Fruit fly (Drosophila melanogaster) whole organism, prepupa: Measurements from ENCODE around the gene CG43092.
A peak's percentile ranks its signal among the peaks of the same experiment; 100 is the strongest.

ENCODE experiments used
- CG10631 ChIP-seq: fragments of 200-800 bp; sonication (Bioruptor generic); optimal IDR thresholded peaks from 2 replicates; lab custom pipeline; 2016; ENCODE audit warnings: missing biosample characterization, missing genetic modification characterization
- CG10669 ChIP-seq: fragments of 200-800 bp; sonication (Bioruptor generic); optimal IDR thresholded peaks from 3 replicates; lab custom pipeline; 2018; ENCODE audit warnings: missing biosample characterization, mild to moderate bottlenecking, missing genetic modification characterization, moderate library complexity
- CG11762 ChIP-seq: fragments of 200-800 bp; sonication (Bioruptor generic); optimal IDR thresholded peaks from 3 replicates; lab custom pipeline; 2016; ENCODE audit warnings: missing biosample characterization, missing genetic modification characterization; ENCODE audit not compliant: insufficient read depth
- CG11902 ChIP-seq: fragments of 200-800 bp; sonication (Bioruptor generic); optimal IDR thresholded peaks from 3 replicates; lab custom pipeline; 2016; ENCODE audit warnings: missing biosample characterization, missing genetic modification characterization
- CG15336 ChIP-seq: fragments of 200-800 bp; sonication (Bioruptor generic); IDR thresholded peaks from 2 replicates; pipeline ENCODE4 v1.3.6; 2022; ENCODE audit warnings: missing biosample characterization, missing genetic modification characterization
- CG1621 ChIP-seq: fragments of 200-800 bp; sonication (Bioruptor generic); optimal IDR thresholded peaks from 3 replicates; lab custom pipeline; 2018; ENCODE audit warnings: missing biosample characterization, mild to moderate bottlenecking, missing genetic modification characterization
- CG16779 ChIP-seq: fragments of 200-800 bp; sonication (Bioruptor generic); optimal IDR thresholded peaks from 3 replicates; lab custom pipeline; 2017; ENCODE audit warnings: missing biosample characterization, mild to moderate bottlenecking, missing genetic modification characterization
- CG3032 ChIP-seq: fragments of 200-800 bp; optimal IDR thresholded peaks from 2 replicates; lab custom pipeline; 2019; ENCODE audit warnings: missing biosample characterization, mild to moderate bottlenecking, missing genetic modification characterization, moderate library complexity
- CG31627 ChIP-seq: fragments of 200-800 bp; sonication (Bioruptor generic); optimal IDR thresholded peaks from 3 replicates; lab custom pipeline; 2016; ENCODE audit warnings: missing biosample characterization, missing genetic modification characterization
- CG32006 ChIP-seq: fragments of 200-800 bp; sonication (Bioruptor generic); optimal IDR thresholded peaks from 3 replicates; lab custom pipeline; 2017; ENCODE audit warnings: missing biosample characterization, mild to moderate bottlenecking, missing genetic modification characterization
- CG34406 ChIP-seq: fragments of 200-800 bp; sonication (Bioruptor generic); optimal IDR thresholded peaks from 3 replicates; lab custom pipeline; 2016; ENCODE audit warnings: missing biosample characterization, missing genetic modification characterization
- CG3919 ChIP-seq: fragments of 200-800 bp; sonication (Bioruptor generic); optimal IDR thresholded peaks from 3 replicates; lab custom pipeline; 2016; ENCODE audit warnings: missing biosample characterization, missing genetic modification characterization
- CG4318 ChIP-seq: fragments of 200-800 bp; sonication (Bioruptor generic); optimal IDR thresholded peaks from 3 replicates; lab custom pipeline; 2017; ENCODE audit warnings: missing biosample characterization, mild to moderate bottlenecking, missing genetic modification characterization
- CG6163 ChIP-seq: fragments of 200-800 bp; sonication (Bioruptor generic); IDR thresholded peaks from 3 replicates; pipeline ENCODE4 v1.3.6; 2022; ENCODE audit warnings: missing biosample characterization, missing genetic modification characterization
- CG6792 ChIP-seq: fragments of 200-800 bp; sonication (Bioruptor generic); optimal IDR thresholded peaks from 3 replicates; lab custom pipeline; 2016; ENCODE audit warnings: missing biosample characterization, missing genetic modification characterization
- CG6808 ChIP-seq: fragments of 200-800 bp; sonication (Bioruptor generic); optimal IDR thresholded peaks from 3 replicates; lab custom pipeline; 2017; ENCODE audit warnings: missing biosample characterization, missing genetic modification characterization, mild to moderate bottlenecking, moderate library complexity, missing genetic modification reagents
- CG6854 ChIP-seq: fragments of 200-800 bp; sonication (Bioruptor generic); optimal IDR thresholded peaks from 2 replicates; lab custom pipeline; 2017; ENCODE audit warnings: missing biosample characterization, mild to moderate bottlenecking, missing genetic modification characterization
- CG7368 ChIP-seq: fragments of 200-800 bp; sonication (Bioruptor generic); optimal IDR thresholded peaks from 3 replicates; lab custom pipeline; 2016; ENCODE audit warnings: missing biosample characterization, missing genetic modification characterization
- CG8119 ChIP-seq: fragments of 200-800 bp; sonication (Bioruptor generic); IDR thresholded peaks from 3 replicates; pipeline ENCODE4 v1.3.6; 2022; ENCODE audit warnings: missing biosample characterization, missing genetic modification characterization
- CG8319 ChIP-seq: fragments of 200-800 bp; sonication (Bioruptor generic); optimal IDR thresholded peaks from 3 replicates; lab custom pipeline; 2016; ENCODE audit warnings: missing biosample characterization, missing genetic modification characterization
- Eip75B ChIP-seq: fragments of 200-800 bp; sonication (Bioruptor generic); optimal IDR thresholded peaks from 3 replicates; lab custom pipeline; 2016; ENCODE audit warnings: missing biosample characterization, missing genetic modification characterization
- Eip78C ChIP-seq: fragments of 200-800 bp; sonication (Bioruptor generic); peaks from one replicate; lab custom pipeline; 2016; ENCODE audit warnings: missing biosample characterization, missing genetic modification characterization
- Eip93F ChIP-seq: fragments of 200-800 bp; sonication (Bioruptor generic); optimal IDR thresholded peaks from 2 replicates; lab custom pipeline; 2016; ENCODE audit warnings: missing biosample characterization, mild to moderate bottlenecking, missing genetic modification characterization
- Ets21C ChIP-seq: fragments of 200-800 bp; sonication (Bioruptor generic); optimal IDR thresholded peaks from 3 replicates; lab custom pipeline; 2016; ENCODE audit warnings: missing biosample characterization, missing genetic modification characterization
- Ets96B ChIP-seq: fragments of 200-800 bp; optimal IDR thresholded peaks from 2 replicates; lab custom pipeline; 2019; ENCODE audit warnings: missing biosample characterization, mild to moderate bottlenecking, missing genetic modification characterization, moderate library complexity
- Gug ChIP-seq: fragments of 200-800 bp; sonication (Bioruptor generic); IDR thresholded peaks from 2 replicates; pipeline ENCODE4 v1.3.6; 2022; ENCODE audit warnings: missing biosample characterization, missing genetic modification characterization
- Hr38 ChIP-seq: sonication (Bioruptor generic); optimal IDR thresholded peaks from 2 replicates; lab custom pipeline; 2016; ENCODE audit warnings: missing biosample characterization, missing genetic modification characterization
- Hr39 ChIP-seq: fragments of 200-800 bp; sonication (Bioruptor generic); optimal IDR thresholded peaks from 2 replicates; lab custom pipeline; 2016; ENCODE audit warnings: missing biosample characterization, missing genetic modification characterization
- Hr4 ChIP-seq: fragments of 200-800 bp; sonication (Bioruptor generic); optimal IDR thresholded peaks from 3 replicates; lab custom pipeline; 2016; ENCODE audit warnings: missing biosample characterization, missing genetic modification characterization
- Lpt ChIP-seq: fragments of 200-800 bp; sonication (Bioruptor generic); optimal IDR thresholded peaks from 3 replicates; lab custom pipeline; 2016; ENCODE audit warnings: missing biosample characterization, missing genetic modification characterization
- Met ChIP-seq: fragments of 200-800 bp; sonication (Bioruptor generic); optimal IDR thresholded peaks from 3 replicates; lab custom pipeline; 2016; ENCODE audit warnings: missing biosample characterization, missing genetic modification characterization
- OdsH ChIP-seq: fragments of 200-800 bp; sonication (Bioruptor generic); optimal IDR thresholded peaks from 3 replicates; lab custom pipeline; 2016; ENCODE audit warnings: missing biosample characterization, missing genetic modification characterization
- Smox ChIP-seq: fragments of 200-800 bp; sonication (Bioruptor generic); optimal IDR thresholded peaks from 3 replicates; lab custom pipeline; 2016; ENCODE audit warnings: missing biosample characterization, missing genetic modification characterization
- Sox14 ChIP-seq: fragments of 200-800 bp; sonication (Bioruptor generic); optimal IDR thresholded peaks from 3 replicates; lab custom pipeline; 2016; ENCODE audit warnings: missing biosample characterization, missing genetic modification characterization
- achi ChIP-seq: fragments of 200-800 bp; sonication (Bioruptor generic); optimal IDR thresholded peaks from 3 replicates; lab custom pipeline; 2016; ENCODE audit warnings: missing biosample characterization, missing genetic modification characterization
- cyc ChIP-seq: fragments of 200-800 bp; sonication (Bioruptor generic); optimal IDR thresholded peaks from 3 replicates; lab custom pipeline; 2016; ENCODE audit warnings: missing biosample characterization, missing genetic modification characterization
- eg ChIP-seq: fragments of 200-800 bp; sonication (Bioruptor generic); IDR thresholded peaks from 3 replicates; pipeline ENCODE4 v1.3.6; 2022; ENCODE audit warnings: missing biosample characterization, missing genetic modification characterization
- esn ChIP-seq: fragments of 200-800 bp; sonication (Bioruptor generic); optimal IDR thresholded peaks from 2 replicates; lab custom pipeline; 2016; ENCODE audit warnings: missing biosample characterization, mild to moderate bottlenecking, missing genetic modification characterization, moderate library complexity
- fd85E ChIP-seq: fragments of 200-800 bp; sonication (Bioruptor generic); optimal IDR thresholded peaks from 3 replicates; lab custom pipeline; 2016; ENCODE audit warnings: missing biosample characterization, missing genetic modification characterization
- fkh ChIP-seq: fragments of 200-800 bp; sonication (Bioruptor generic); optimal IDR thresholded peaks from 3 replicates; lab custom pipeline; 2017; ENCODE audit warnings: missing biosample characterization, mild to moderate bottlenecking, missing genetic modification characterization, moderate library complexity
- lz ChIP-seq: fragments of 200-800 bp; sonication (Bioruptor generic); optimal IDR thresholded peaks from 3 replicates; lab custom pipeline; 2016; ENCODE audit warnings: missing biosample characterization, missing genetic modification characterization
- net ChIP-seq: fragments of 200-800 bp; sonication (Bioruptor generic); optimal IDR thresholded peaks from 3 replicates; lab custom pipeline; 2016; ENCODE audit warnings: missing biosample characterization, missing genetic modification characterization
- pdm3 ChIP-seq: fragments of 200-800 bp; sonication (Bioruptor generic); optimal IDR thresholded peaks from 3 replicates; lab custom pipeline; 2016; ENCODE audit warnings: missing biosample characterization, missing genetic modification characterization
- ss ChIP-seq, 2 experiments: fragments of 200-800 bp; sonication (Bioruptor generic); optimal IDR thresholded peaks; 2 replicates in 1 of 2; 3 replicates in 1 of 2; lab custom pipeline; 2017 to 2018; ENCODE audit warnings: mild to moderate bottlenecking in 2 of 2, missing biosample characterization in 2 of 2, missing genetic modification characterization in 2 of 2, moderate library complexity in 1 of 2
- svp ChIP-seq: fragments of 200-800 bp; sonication (Bioruptor generic); peaks from one replicate; lab custom pipeline; 2016; ENCODE audit warnings: missing biosample characterization, missing genetic modification characterization
- topi ChIP-seq: fragments of 200-800 bp; sonication (Bioruptor generic); optimal IDR thresholded peaks from 3 replicates; lab custom pipeline; 2016; ENCODE audit warnings: missing biosample characterization, missing genetic modification characterization
- vri ChIP-seq: fragments of 200-800 bp; sonication (Bioruptor generic); optimal IDR thresholded peaks from 3 replicates; lab custom pipeline; 2016; ENCODE audit warnings: missing biosample characterization, mild to moderate bottlenecking, missing genetic modification characterization

The CG43092 gene

DNA sequence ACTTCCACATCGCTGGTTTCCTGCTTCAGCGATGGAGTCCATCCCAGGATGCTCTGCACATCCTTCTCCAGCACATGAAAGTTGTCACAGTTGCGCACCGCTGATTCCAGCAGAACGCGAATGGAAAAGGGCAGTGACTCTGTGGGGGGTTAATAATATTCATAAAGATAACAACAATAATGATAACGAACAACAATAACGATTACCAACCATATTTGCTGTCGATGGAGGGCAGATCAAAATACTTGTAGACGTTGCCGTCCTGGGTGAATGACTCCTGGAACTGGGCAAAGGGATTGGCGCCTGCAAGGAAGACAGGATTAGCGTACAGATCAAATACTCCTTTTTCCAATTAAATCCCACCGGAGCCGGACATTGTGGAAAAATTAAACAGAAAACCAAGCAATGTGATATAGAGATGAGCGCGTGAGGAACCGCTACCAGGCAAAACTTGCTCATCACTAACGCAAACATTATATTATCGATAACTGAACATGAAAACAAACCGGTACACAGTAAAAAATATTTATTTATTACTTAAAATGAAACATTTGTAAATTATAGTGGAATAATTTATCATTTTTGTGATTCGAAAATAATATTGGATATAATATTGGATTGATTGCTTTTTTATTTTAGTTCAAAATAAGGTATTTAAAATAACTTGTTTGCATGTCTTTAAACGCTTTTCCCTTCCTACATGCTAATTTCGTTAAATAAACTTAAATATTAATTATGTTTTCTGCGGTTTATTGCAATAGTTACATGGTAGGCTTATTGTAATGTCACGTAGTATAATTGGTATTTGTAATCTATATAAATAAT is 45.1 kb downstream of the CG43092 start, which contains the start of gene Irp-1A (continued):
- TF ChIP-seq CG10669 (GFP tag; lab: Kevin White, UChicago), result peak; percentile 46
- peak; percentile 62 for TF ChIP-seq CG32006 (GFP tag; lab: Kevin White, UChicago)
- peak; percentile 10 for TF ChIP-seq Eip93F (GFP tag; lab: Kevin White, UChicago)
- peak in 1 of 2 experiments; percentile 44 for TF ChIP-seq ss (GFP tag; optimal IDR thresholded peaks at IDR 0.05; lab: Kevin White, UChicago)
- no peak for TF ChIP-seq CG4318
- TF ChIP-seq Hr39, result peak; percentile 33
- peak; percentile 71 for TF ChIP-seq CG10631 (GFP tag; lab: Kevin White, UChicago)
- TF ChIP-seq CG6792 (GFP tag; lab: Kevin White, UChicago), result peak; percentile 50
- TF ChIP-seq vri (GFP tag; lab: Kevin White, UChicago), result peak; percentile 54
- TF ChIP-seq achi (GFP tag; lab: Kevin White, UChicago), result peak; percentile 52
- TF ChIP-seq Hr4 (GFP tag; lab: Kevin White, UChicago), result peak; percentile 54
- peak; percentile 38 for TF ChIP-seq pdm3 (GFP tag; lab: Kevin White, UChicago)
- peak; percentile 68 for TF ChIP-seq CG3919 (GFP tag; lab: Kevin White, UChicago)
- peak; percentile 47 for TF ChIP-seq topi
- TF ChIP-seq Hr38 (GFP tag; lab: Kevin White, UChicago), result no peak
- TF ChIP-seq Ets96B (tag; lab: Kevin White, UChicago), result peak; percentile 80

DNA sequence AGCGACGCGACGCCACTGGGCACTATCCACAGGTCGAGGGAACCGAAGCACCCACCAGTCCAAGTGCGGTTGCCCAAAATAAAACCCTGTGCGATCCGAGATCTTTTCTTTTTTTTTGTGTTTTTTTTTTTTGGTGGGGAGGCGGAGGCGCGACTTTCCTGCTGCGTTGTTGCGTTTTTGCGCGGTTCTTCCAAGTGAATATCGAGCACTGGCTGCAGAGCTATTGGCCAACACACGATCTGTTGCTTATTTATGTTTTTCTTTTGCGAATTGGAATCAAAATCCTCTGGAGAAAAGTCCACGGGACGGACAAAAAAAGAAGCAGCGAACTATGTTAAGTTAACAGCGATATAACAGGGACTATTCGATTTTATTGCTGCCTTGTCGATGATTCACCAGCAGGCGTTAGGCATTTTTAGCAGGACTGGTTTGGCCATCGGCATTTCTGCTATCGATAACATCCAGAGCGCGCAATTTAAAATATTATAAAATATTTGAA is 48.6 kb downstream of the CG43092 start, which contains the start of gene wge:
TSS of gene wge (minus strand) at position 343 of the 499 bp plus-strand sequence.
- TF ChIP-seq lz, result peak; percentile 1
- no peak for TF ChIP-seq CG31627
- TF ChIP-seq CG4318, result no peak
- peak; percentile 46 for TF ChIP-seq CG34406 (GFP tag; lab: Kevin White, UChicago)
- peak; percentile 93 for TF ChIP-seq CG6808 (GFP tag; lab: Kevin White, UChicago)
- no peak for TF ChIP-seq Eip75B
- TF ChIP-seq net (GFP tag; lab: Kevin White, UChicago), result peak; percentile 81
- TF ChIP-seq Smox (GFP tag; lab: Kevin White, UChicago), result no peak
- no peak for TF ChIP-seq CG10631 (GFP tag; lab: Kevin White, UChicago)
- TF ChIP-seq eg (GFP tag; lab: Robert Waterston, UW), result peak; percentile 80
- no peak for TF ChIP-seq CG11902 (GFP tag; lab: Kevin White, UChicago)
- peak; percentile 27 for TF ChIP-seq esn (GFP tag; lab: Kevin White, UChicago)
- no peak for TF ChIP-seq Ets21C (GFP tag; lab: Kevin White, UChicago)
- peak; percentile 32 for TF ChIP-seq Sox14 (GFP tag; lab: Kevin White, UChicago)
- no peak for TF ChIP-seq pdm3 (GFP tag; lab: Kevin White, UChicago)
- TF ChIP-seq Eip78C (GFP tag; lab: Kevin White, UChicago), result peak; percentile 20
- TF ChIP-seq Met (GFP tag; lab: Kevin White, UChicago), result no peak
- TF ChIP-seq CG7368, result peak; percentile 23
- peak; percentile 18 for TF ChIP-seq CG6854 (GFP tag; lab: Kevin White, UChicago)
- TF ChIP-seq OdsH (GFP tag; lab: Kevin White, UChicago), result no peak
- peak; percentile 24 for TF ChIP-seq CG8319
- TF ChIP-seq CG1621, result peak; percentile 78
- TF ChIP-seq fkh (GFP tag; lab: Kevin White, UChicago), result no peak
- peak; percentile 22 for TF ChIP-seq CG6792 (GFP tag; lab: Kevin White, UChicago)
- TF ChIP-seq cyc (GFP tag; lab: Kevin White, UChicago), result no peak
- no peak for TF ChIP-seq fd85E (GFP tag; lab: Kevin White, UChicago)
- peak; percentile 78 for TF ChIP-seq CG15336 (GFP tag; lab: Robert Waterston, UW)
- TF ChIP-seq CG6163 (GFP tag; lab: Robert Waterston, UW), result peak; percentile 63; the same call in 2 of the 3 replicates
- peak; percentile 69 for TF ChIP-seq Gug (GFP tag; lab: Robert Waterston, UW)
- peak; percentile 84 for TF ChIP-seq CG16779 (tag; lab: Kevin White, UChicago)
- TF ChIP-seq Lpt (GFP tag; lab: Kevin White, UChicago), result peak; percentile 65
- peak; percentile 64 for TF ChIP-seq CG3032 (tag; lab: Kevin White, UChicago)
- peak; percentile 21 for TF ChIP-seq CG11762
- peak; percentile 90 for TF ChIP-seq CG8119 (GFP tag; lab: Robert Waterston, UW)
- no peak for TF ChIP-seq Hr39
- TF ChIP-seq Hr38 (GFP tag; lab: Kevin White, UChicago), result no peak
- TF ChIP-seq Ets96B (tag; lab: Kevin White, UChicago), result peak; percentile 64
- peak; percentile 32 for TF ChIP-seq topi
- peak; percentile 28 for TF ChIP-seq svp (GFP tag; lab: Kevin White, UChicago)
